Worm (Caenorhabditis elegans): ENCODE data around the gene fbxc-27.

DNA sequence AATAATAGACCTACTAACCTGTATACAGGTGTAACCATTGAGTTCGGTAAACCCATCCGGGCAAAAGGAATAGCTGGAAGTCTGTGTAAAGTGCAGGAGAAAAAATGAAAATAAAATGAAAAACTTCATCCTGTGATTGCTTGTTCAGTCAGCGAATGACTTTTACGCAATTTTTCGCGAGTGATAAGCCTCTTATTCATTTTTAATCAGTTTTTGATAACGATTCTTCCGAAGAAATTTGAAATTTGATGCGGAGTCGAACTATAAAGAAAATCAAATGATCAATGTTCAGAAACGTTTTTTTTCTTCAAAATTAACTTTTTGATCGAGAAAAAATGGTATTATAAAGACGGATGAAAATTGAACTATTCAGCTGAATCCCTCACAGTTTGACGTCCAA lies 13.2 kb downstream of the fbxc-27 start:
- TF ChIP-seq him-1 (tag; optimal IDR thresholded peaks at IDR 0.05) (no peak), W03F9.2 (tag; optimal IDR thresholded peaks at IDR 0.05) (no peak)
